Fruit fly (Drosophila melanogaster): ENCODE measurements around the gene CG31872.

The CG31872 gene

DNA sequence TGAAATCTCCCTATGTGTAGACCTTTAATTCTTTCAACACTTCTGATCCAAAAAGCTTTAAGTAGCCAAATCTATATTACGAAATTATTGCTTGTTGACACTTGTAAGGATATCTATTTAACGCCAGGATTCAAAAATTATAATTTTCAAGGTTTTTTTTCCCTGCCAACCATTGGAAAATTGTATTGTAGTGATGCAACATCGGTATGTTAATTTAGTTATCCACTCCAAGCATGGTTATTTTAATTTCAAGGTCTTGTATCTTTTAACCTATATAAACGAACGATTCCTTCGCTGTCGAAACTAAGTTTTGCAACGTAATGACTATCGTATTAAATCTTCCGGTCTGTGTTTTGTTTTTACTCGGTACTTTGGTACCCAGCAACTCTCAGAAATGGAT, 6.4 kb downstream of the CG31872 start, which contains the start of gene CG17097:
Gene CG17097, plus strand, starts transcription at position 301 of the 400 bp plus-strand sequence.
- no peak for TF ChIP-seq insv (optimal IDR thresholded peaks at IDR 0.05)
- TF ChIP-seq Myc (optimal IDR thresholded peaks at IDR 0.05) = no peak
- no peak for TF ChIP-seq psq (optimal IDR thresholded peaks at IDR 0.05)
- TF ChIP-seq h (optimal IDR thresholded peaks at IDR 0.05) = no peak
- TF ChIP-seq Sin3A (optimal IDR thresholded peaks at IDR 0.05) = no peak
- no peak for TF ChIP-seq ttk (optimal IDR thresholded peaks at IDR 0.05)

dm6 chr2L:10646726-10647125, 7.0 kb downstream of the CG31872 start:
- TF ChIP-seq h (optimal IDR thresholded peaks at IDR 0.05) = no peak
- TF ChIP-seq insv (optimal IDR thresholded peaks at IDR 0.05) = no peak
- TF ChIP-seq ttk (optimal IDR thresholded peaks at IDR 0.05) = no peak
- no peak for TF ChIP-seq psq (optimal IDR thresholded peaks at IDR 0.05)
- TF ChIP-seq Myc (optimal IDR thresholded peaks at IDR 0.05) = no peak

DNA sequence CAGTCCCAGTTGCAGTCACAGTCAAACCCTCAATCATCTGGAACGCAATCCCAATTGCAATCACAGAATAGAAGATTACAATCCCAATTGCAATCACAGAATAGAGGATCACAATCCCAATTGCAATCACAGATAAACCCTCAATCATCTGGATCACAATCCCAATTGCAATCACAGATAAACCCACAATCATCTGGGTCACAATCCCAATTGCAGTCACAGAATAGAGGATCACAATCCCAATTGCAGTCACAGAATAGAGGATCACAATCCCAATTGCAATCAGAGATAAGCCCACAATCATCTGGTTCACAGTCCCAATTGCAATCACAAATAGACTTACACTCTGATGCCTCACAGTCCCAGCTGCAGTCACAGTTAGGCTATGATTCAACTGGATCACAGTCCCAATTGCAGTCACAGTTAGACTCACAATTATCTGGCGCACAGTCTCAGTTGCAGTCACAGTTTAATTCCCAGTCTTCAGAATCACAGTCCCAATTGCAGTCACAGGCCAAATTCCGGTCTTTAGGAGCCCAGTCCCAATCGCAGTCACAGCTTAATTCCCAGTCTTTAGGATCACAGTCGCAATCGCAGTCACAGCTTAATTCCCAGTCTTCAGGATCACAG, 8.1 kb downstream of the CG31872 start:
- TF ChIP-seq insv (optimal IDR thresholded peaks at IDR 0.05) = no peak
- TF ChIP-seq h (optimal IDR thresholded peaks at IDR 0.05) = no peak
- TF ChIP-seq Sin3A (optimal IDR thresholded peaks at IDR 0.05) = no peak
- no peak for TF ChIP-seq ttk (optimal IDR thresholded peaks at IDR 0.05)
- TF ChIP-seq Myc (optimal IDR thresholded peaks at IDR 0.05) = no peak
- TF ChIP-seq psq (optimal IDR thresholded peaks at IDR 0.05) = no peak

DNA sequence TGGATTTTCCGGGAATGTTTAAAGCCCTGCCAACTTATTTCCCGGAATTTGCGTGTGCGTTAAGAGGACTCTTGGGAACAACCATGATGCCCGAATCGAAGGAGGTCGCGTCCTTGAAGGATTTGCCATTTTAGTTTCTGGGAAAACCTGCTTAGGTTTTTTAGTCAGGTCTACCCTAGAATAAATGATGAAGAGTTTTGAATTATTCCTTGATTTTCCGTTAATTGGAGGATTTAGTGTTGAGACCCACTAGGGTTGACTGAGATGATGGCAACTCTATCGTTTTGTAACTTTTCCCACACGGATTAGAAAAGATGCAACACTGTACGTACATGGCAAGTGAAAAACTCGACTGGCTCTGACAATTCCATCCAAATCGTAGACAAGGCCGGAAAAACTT, 11.6 kb downstream of the CG31872 start, which contains the start of gene dbf:
Gene dbf, plus strand, starts transcription at position 301 of the 400 bp plus-strand sequence.
- TF ChIP-seq Sin3A (optimal IDR thresholded peaks at IDR 0.05) (no peak), insv (optimal IDR thresholded peaks at IDR 0.05) (no peak)

DNA sequence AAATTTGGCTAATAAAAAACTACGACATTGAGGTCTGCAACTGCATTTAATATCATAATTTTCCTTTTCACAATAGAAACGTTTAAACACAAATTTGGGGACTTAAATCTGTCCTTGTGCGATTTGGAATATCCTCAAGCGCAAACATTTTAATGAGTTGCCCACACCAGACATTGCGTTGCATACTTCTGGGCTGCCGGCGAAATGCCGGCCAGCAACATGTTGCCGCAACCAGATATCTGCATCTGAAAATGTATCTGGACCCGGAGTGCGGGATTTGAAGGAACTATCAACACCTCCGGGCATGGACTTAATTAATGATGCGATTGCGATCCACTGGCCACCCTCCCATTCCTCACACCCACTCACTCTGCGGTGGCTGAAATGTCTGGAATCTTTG, 14.8 kb downstream of the CG31872 start:
- TF ChIP-seq psq (optimal IDR thresholded peaks at IDR 0.05) (no peak), Myc (optimal IDR thresholded peaks at IDR 0.05) (no peak), Sin3A (optimal IDR thresholded peaks at IDR 0.05) (no peak), insv (optimal IDR thresholded peaks at IDR 0.05) (no peak), ttk (optimal IDR thresholded peaks at IDR 0.05) (no peak), h (optimal IDR thresholded peaks at IDR 0.05) (no peak)

- TF ChIP-seq insv (optimal IDR thresholded peaks at IDR 0.05) (no peak), h (optimal IDR thresholded peaks at IDR 0.05) (no peak), ttk (optimal IDR thresholded peaks at IDR 0.05) (no peak), Sin3A (optimal IDR thresholded peaks at IDR 0.05) (no peak), Myc (optimal IDR thresholded peaks at IDR 0.05) (no peak), psq (optimal IDR thresholded peaks at IDR 0.05) (no peak)
Measured at dm6 chr2L:10657981-10658380, 18.2 kb downstream of the CG31872 start, which contains the start of gene CG45690. Gene CG45690, plus strand, starts transcription at chr2L:10658281.

- TF ChIP-seq h (optimal IDR thresholded peaks at IDR 0.05) (no peak), psq (optimal IDR thresholded peaks at IDR 0.05) (no peak), Sin3A (optimal IDR thresholded peaks at IDR 0.05) (no peak), Myc (optimal IDR thresholded peaks at IDR 0.05) (no peak)
Measured at dm6 chr2L:10661490-10662240, 21.9 kb downstream of the CG31872 start, which contains the start of gene CG31871. Gene CG31871, plus strand, starts transcription at chr2L:10662081.

DNA sequence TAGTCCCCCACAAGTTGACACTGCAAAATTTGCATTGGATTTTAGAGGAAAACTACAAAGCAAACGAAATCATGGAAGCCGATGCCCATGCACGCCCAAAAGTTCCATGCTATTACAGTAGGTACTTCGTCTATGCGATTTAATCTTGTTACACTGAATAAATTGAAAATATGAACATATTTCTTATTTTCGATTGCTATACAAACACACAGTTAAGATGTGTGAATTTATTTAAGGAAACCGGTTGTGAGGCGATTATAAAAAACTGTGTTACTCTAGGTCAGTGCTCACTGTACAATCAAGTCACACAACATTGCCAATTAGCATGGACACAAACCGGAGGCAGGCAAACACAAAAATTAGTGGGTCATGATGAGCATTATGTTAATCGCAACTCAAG, 25.9 kb downstream of the CG31872 start:
- TF ChIP-seq Sin3A (optimal IDR thresholded peaks at IDR 0.05) (no peak), Myc (optimal IDR thresholded peaks at IDR 0.05) (no peak), psq (optimal IDR thresholded peaks at IDR 0.05) (no peak), ttk (optimal IDR thresholded peaks at IDR 0.05) (no peak), h (optimal IDR thresholded peaks at IDR 0.05) (no peak)

dm6 chr2L:10671530-10671929, 31.8 kb downstream of the CG31872 start:
- TF ChIP-seq Myc (optimal IDR thresholded peaks at IDR 0.05) (no peak), ttk (optimal IDR thresholded peaks at IDR 0.05) (no peak), psq (optimal IDR thresholded peaks at IDR 0.05) (no peak), Sin3A (optimal IDR thresholded peaks at IDR 0.05) (no peak), h (optimal IDR thresholded peaks at IDR 0.05) (no peak), insv (optimal IDR thresholded peaks at IDR 0.05) (no peak)

dm6 chr2L:10672989-10673388, 33.3 kb downstream of the CG31872 start:
- TF ChIP-seq h (optimal IDR thresholded peaks at IDR 0.05) = no peak
- no peak for TF ChIP-seq Myc (optimal IDR thresholded peaks at IDR 0.05)
- TF ChIP-seq insv (optimal IDR thresholded peaks at IDR 0.05) = no peak
- no peak for TF ChIP-seq ttk (optimal IDR thresholded peaks at IDR 0.05)
- TF ChIP-seq psq (optimal IDR thresholded peaks at IDR 0.05) = no peak
- TF ChIP-seq Sin3A (optimal IDR thresholded peaks at IDR 0.05) = no peak

- TF ChIP-seq Sin3A (optimal IDR thresholded peaks at IDR 0.05) (no peak), Myc (optimal IDR thresholded peaks at IDR 0.05) (no peak), ttk (optimal IDR thresholded peaks at IDR 0.05) (no peak), psq (optimal IDR thresholded peaks at IDR 0.05) (no peak), h (optimal IDR thresholded peaks at IDR 0.05) (no peak), insv (optimal IDR thresholded peaks at IDR 0.05) (no peak)
Measured at dm6 chr2L:10676933-10677714, 37.4 kb downstream of the CG31872 start, which contains the start of gene CG17104. Gene CG17104, plus strand, starts transcription at chr2L:10677198.

- TF ChIP-seq Myc (optimal IDR thresholded peaks at IDR 0.05) = no peak
- TF ChIP-seq h (optimal IDR thresholded peaks at IDR 0.05) = no peak
- TF ChIP-seq psq (optimal IDR thresholded peaks at IDR 0.05) = no peak
- no peak for TF ChIP-seq ttk (optimal IDR thresholded peaks at IDR 0.05)
- no peak for TF ChIP-seq insv (optimal IDR thresholded peaks at IDR 0.05)
- no peak for TF ChIP-seq Sin3A (optimal IDR thresholded peaks at IDR 0.05)
Measured at dm6 chr2L:10677715-10678088, 38.0 kb downstream of the CG31872 start.
